Worm (Caenorhabditis elegans) whole organism, mixed stage, embryonic: ENCODE data around the gene nprt-1.

Source experiments
- M03D4.4 ChIP-seq: sonication (generic microtip); optimal IDR thresholded peaks from 2 replicates; lab custom pipeline; 2017; ENCODE audit warnings: mild to moderate bottlenecking, missing genetic modification characterization, missing compliant biosample characterization
- bed-3 ChIP-seq: fragments of 200-800 bp; sonication (Bioruptor generic); optimal IDR thresholded peaks from 3 replicates; lab custom pipeline; 2018; ENCODE audit warnings: mild to moderate bottlenecking, missing genetic modification characterization, moderate library complexity, missing compliant biosample characterization
- blmp-1 ChIP-seq: fragments of 150-350 bp; optimal IDR thresholded peaks from 2 replicates; lab custom pipeline; 2014; ENCODE audit warnings: missing biosample characterization, missing genetic modification characterization
- ceh-39 ChIP-seq: fragments of 150-350 bp; optimal IDR thresholded peaks from 2 replicates; lab custom pipeline; 2014; ENCODE audit warnings: missing biosample characterization, missing genetic modification characterization
- ceh-43 ChIP-seq: fragments of 200-800 bp; sonication (Bioruptor generic); optimal IDR thresholded peaks from 2 replicates; lab custom pipeline; 2018; ENCODE audit warnings: mild to moderate bottlenecking, missing genetic modification characterization, moderate library complexity, missing compliant biosample characterization
- ceh-83 ChIP-seq: fragments of 200-800 bp; sonication (Bioruptor generic); optimal IDR thresholded peaks from 2 replicates; lab custom pipeline; 2018; ENCODE audit warnings: mild to moderate bottlenecking, missing genetic modification characterization, missing compliant biosample characterization
- cnd-1 ChIP-seq: fragments of 200-800 bp; sonication (Bioruptor generic); optimal IDR thresholded peaks from 2 replicates; lab custom pipeline; 2018; ENCODE audit warnings: mild to moderate bottlenecking, missing genetic modification characterization, missing compliant biosample characterization
- drap-1 ChIP-seq: fragments of 200-800 bp; sonication (Bioruptor generic); optimal IDR thresholded peaks from 3 replicates; lab custom pipeline; 2018; ENCODE audit warnings: mild to moderate bottlenecking, missing genetic modification characterization, missing compliant biosample characterization
- elt-1 ChIP-seq: sonication (generic microtip); optimal IDR thresholded peaks from 2 replicates; lab custom pipeline; 2017; ENCODE audit warnings: missing genetic modification characterization, mild to moderate bottlenecking, missing compliant biosample characterization, antibody characterized with exemption, moderate library complexity, borderline replicate concordance; ENCODE audit not compliant: insufficient read depth
- flh-1 ChIP-seq: fragments of 200-800 bp; sonication (Bioruptor generic); optimal IDR thresholded peaks from 2 replicates; lab custom pipeline; 2018; ENCODE audit warnings: mild to moderate bottlenecking, missing genetic modification characterization, moderate library complexity, missing compliant biosample characterization
- ham-2 ChIP-seq: fragments of 200-800 bp; sonication (Bioruptor generic); optimal IDR thresholded peaks from 2 replicates; lab custom pipeline; 2018; ENCODE audit warnings: mild to moderate bottlenecking, missing genetic modification characterization, missing compliant biosample characterization
- hlh-1 ChIP-seq: fragments of 150-350 bp; optimal IDR thresholded peaks from 2 replicates; lab custom pipeline; 2014; ENCODE audit warnings: missing biosample characterization, missing genetic modification reagents, missing genetic modification characterization
- lin-13 ChIP-seq: fragments of 150-350 bp; optimal IDR thresholded peaks from 2 replicates; lab custom pipeline; 2014; ENCODE audit warnings: missing biosample characterization, missing genetic modification characterization
- lin-32 ChIP-seq: fragments of 200-800 bp; sonication (Bioruptor generic); optimal IDR thresholded peaks from 2 replicates; lab custom pipeline; 2018; ENCODE audit warnings: mild to moderate bottlenecking, missing genetic modification characterization, missing compliant biosample characterization
- lsy-2 ChIP-seq: fragments of 150-350 bp; optimal IDR thresholded peaks from 2 replicates; lab custom pipeline; 2014; ENCODE audit warnings: missing biosample characterization, missing genetic modification characterization
- mab-5 ChIP-seq: fragments of 150-350 bp; optimal IDR thresholded peaks from 2 replicates; lab custom pipeline; 2014; ENCODE audit warnings: missing biosample characterization, missing genetic modification characterization
- mep-1 ChIP-seq: fragments of 150-350 bp; optimal IDR thresholded peaks from 2 replicates; lab custom pipeline; 2017; ENCODE audit warnings: missing biosample characterization, missing genetic modification reagents, missing genetic modification characterization, inconsistent platforms
- mls-2 ChIP-seq: sonication (generic microtip); optimal IDR thresholded peaks from 2 replicates; lab custom pipeline; 2016; ENCODE audit warnings: mild to moderate bottlenecking, missing genetic modification characterization, moderate library complexity, missing compliant biosample characterization
- nhr-12 ChIP-seq: fragments of 150-350 bp; optimal IDR thresholded peaks from 2 replicates; lab custom pipeline; 2014; ENCODE audit warnings: missing biosample characterization, missing genetic modification characterization
- nhr-2 ChIP-seq: fragments of 150-350 bp; optimal IDR thresholded peaks from 2 replicates; lab custom pipeline; 2014; ENCODE audit warnings: missing biosample characterization, missing genetic modification characterization
- nhr-237 ChIP-seq: fragments of 150-350 bp; optimal IDR thresholded peaks from 2 replicates; lab custom pipeline; 2014; ENCODE audit warnings: missing biosample characterization, missing genetic modification characterization
- nhr-28 ChIP-seq: fragments of 150-350 bp; optimal IDR thresholded peaks from 2 replicates; lab custom pipeline; 2014; ENCODE audit warnings: missing biosample characterization, missing genetic modification characterization
- nhr-76 ChIP-seq: sonication (generic microtip); optimal IDR thresholded peaks from 2 replicates; lab custom pipeline; 2017; ENCODE audit warnings: missing biosample characterization, missing genetic modification characterization
- pha-4 ChIP-seq: fragments of 150-350 bp; optimal IDR thresholded peaks from 2 replicates; lab custom pipeline; 2018; ENCODE audit warnings: missing biosample characterization, missing genetic modification reagents, missing genetic modification characterization
- sem-2 ChIP-seq: fragments of 200-800 bp; sonication (Bioruptor generic); optimal IDR thresholded peaks from 2 replicates; lab custom pipeline; 2018; ENCODE audit warnings: mild to moderate bottlenecking, missing genetic modification characterization, missing compliant biosample characterization
- sptf-1 ChIP-seq: sonication (generic microtip); optimal IDR thresholded peaks from 2 replicates; lab custom pipeline; 2017; ENCODE audit warnings: mild to moderate bottlenecking, missing genetic modification characterization, moderate library complexity, missing compliant biosample characterization
- tbx-8 ChIP-seq: fragments of 200-800 bp; sonication (Bioruptor generic); optimal IDR thresholded peaks from 2 replicates; lab custom pipeline; 2018; ENCODE audit warnings: mild to moderate bottlenecking, missing genetic modification characterization, moderate library complexity, missing compliant biosample characterization
- unc-120 ChIP-seq: sonication (generic microtip); optimal IDR thresholded peaks from 2 replicates; lab custom pipeline; 2017; ENCODE audit warnings: missing genetic modification characterization, missing compliant biosample characterization; ENCODE audit not compliant: poor library complexity, severe bottlenecking
- unc-39 ChIP-seq: fragments of 150-350 bp; optimal IDR thresholded peaks from 2 replicates; lab custom pipeline; 2014; ENCODE audit warnings: missing biosample characterization, missing genetic modification characterization
- unc-62 ChIP-seq: fragments of 150-350 bp; optimal IDR thresholded peaks from 2 replicates; lab custom pipeline; 2014; ENCODE audit warnings: missing biosample characterization, missing genetic modification reagents, missing genetic modification characterization
- zip-8 ChIP-seq: fragments of 150-350 bp; optimal IDR thresholded peaks from 2 replicates; lab custom pipeline; 2014; ENCODE audit warnings: missing biosample characterization, missing genetic modification characterization
- ztf-11 ChIP-seq: fragments of 150-350 bp; optimal IDR thresholded peaks from 2 replicates; lab custom pipeline; 2014; ENCODE audit warnings: missing biosample characterization, missing genetic modification characterization

nprt-1 gene

DNA sequence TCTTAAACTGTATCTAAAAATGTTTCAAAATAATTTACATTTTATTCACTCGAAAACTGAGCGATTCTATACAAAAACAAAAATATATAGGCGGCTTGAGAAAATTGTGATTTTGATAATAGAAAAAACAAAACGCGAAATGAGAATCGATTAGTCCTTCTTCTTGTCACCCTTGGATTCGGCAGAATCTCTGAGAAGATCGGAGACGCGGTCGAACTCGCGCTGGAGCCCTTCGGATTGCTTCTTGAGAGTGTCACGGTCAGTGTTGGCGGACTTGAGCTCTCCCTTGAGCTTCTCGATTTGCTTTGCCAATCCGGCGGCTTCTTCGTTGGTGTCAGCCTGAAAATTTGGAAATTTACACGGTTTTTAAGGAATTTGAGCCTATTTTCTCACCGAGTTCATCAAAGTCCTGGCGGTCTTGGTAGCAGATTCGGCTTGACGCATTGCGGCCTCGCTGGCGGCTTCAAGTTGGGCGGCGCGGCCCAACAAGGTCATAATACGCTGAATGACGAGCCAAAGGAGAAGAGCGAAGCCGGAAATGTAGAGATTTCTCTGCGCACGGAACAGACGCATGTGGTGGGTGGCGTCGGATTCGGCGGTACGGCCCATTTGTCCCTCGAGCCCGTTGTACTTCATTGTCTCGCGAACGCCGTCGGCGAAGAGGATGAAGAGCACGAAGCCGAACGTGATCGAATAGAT is 1.4 kb upstream of the nprt-1 start:
- TF ChIP-seq elt-1 (tag; lab: Kevin White, UChicago): no peak
- no peak for TF ChIP-seq nhr-28
- no peak for TF ChIP-seq unc-120 (tag; lab: Kevin White, UChicago)
- TF ChIP-seq lin-13 (tag; lab: Kevin White, UChicago): no peak
- no peak for TF ChIP-seq unc-62 (GFP tag; lab: Kevin White, UChicago)
- TF ChIP-seq bed-3 (GFP tag; lab: Kevin White, UChicago): no peak
- no peak for TF ChIP-seq flh-1
- TF ChIP-seq tbx-8 (GFP tag; lab: Kevin White, UChicago): no peak
- no peak for TF ChIP-seq nhr-2 (tag; lab: Kevin White, UChicago)
- TF ChIP-seq nhr-76 (tag; lab: Kevin White, UChicago): no peak
- no peak for TF ChIP-seq pha-4 (tag; lab: Kevin White, UChicago)
- no peak for TF ChIP-seq nhr-237 (tag; lab: Kevin White, UChicago)
- TF ChIP-seq, all 35 proteins: peak for 0

ce11 chrIV:2888496-2889101 is 1.7 kb downstream of the nprt-1 start:
- TF ChIP-seq unc-62 (GFP tag; lab: Kevin White, UChicago) (no peak), nhr-237 (tag; lab: Kevin White, UChicago) (no peak), nhr-2 (tag; lab: Kevin White, UChicago) (no peak), nhr-76 (tag; lab: Kevin White, UChicago) (no peak), M03D4.4 (tag; lab: Kevin White, UChicago) (no peak), blmp-1 (tag; lab: Kevin White, UChicago) (no peak), ceh-39 (no peak), nhr-12 (tag; lab: Kevin White, UChicago) (no peak)

DNA sequence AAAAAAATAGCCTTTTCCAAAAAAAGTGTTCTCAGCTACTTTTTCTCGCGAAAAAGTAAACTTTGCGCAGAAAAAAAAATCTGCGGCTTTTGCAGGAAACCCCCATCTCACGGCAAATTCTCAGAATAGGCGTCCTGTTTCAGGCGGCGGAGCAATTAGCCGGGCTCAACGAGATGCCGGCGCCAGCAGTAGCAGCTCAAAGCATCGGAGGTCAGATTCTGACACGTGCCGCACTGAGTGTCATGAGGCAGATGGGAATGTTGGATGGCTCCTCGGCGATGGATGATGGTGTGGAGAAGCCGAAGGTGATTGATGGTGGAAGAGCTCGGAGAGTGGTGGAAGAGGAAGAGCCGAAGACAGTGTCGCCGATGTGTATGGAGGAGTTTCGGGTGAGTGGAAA is 3.0 kb downstream of the nprt-1 start:
- TF ChIP-seq ceh-39 (no peak), cnd-1 (tag; lab: Kevin White, UChicago) (no peak), tbx-8 (GFP tag; lab: Kevin White, UChicago) (no peak), ceh-83 (GFP tag; lab: Kevin White, UChicago) (no peak), unc-39 (tag; lab: Kevin White, UChicago) (no peak), ham-2 (no peak), nhr-2 (tag; lab: Kevin White, UChicago) (no peak), unc-120 (tag; lab: Kevin White, UChicago) (no peak), sem-2 (GFP tag; lab: Kevin White, UChicago) (no peak), mab-5 (tag; lab: Kevin White, UChicago) (no peak), bed-3 (GFP tag; lab: Kevin White, UChicago) (no peak), lsy-2 (tag; lab: Kevin White, UChicago) (no peak), zip-8 (tag; lab: Kevin White, UChicago) (no peak), blmp-1 (tag; lab: Kevin White, UChicago) (no peak), sptf-1 (no peak), mls-2 (tag; lab: Kevin White, UChicago) (no peak)

DNA sequence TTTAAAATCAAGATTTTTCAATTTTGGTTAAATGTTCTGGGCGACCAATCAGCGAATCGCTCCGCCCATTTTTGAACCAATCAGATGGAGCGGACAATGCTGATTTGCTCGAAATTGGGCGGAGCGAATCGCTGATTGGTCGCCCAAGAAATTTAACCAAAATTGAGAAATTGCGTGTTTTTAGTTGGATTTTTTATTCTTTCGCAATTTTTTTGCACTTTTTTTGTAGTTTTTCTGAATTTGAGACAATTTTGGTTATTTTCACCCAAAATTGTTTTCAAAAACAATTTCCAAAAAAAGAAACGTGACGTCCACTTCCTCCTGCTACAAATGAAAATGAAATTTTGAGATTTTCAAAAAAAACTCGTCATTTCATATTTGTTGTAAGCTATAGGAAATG is 3.6 kb downstream of the nprt-1 start, which contains the start of gene dml-1:
Gene dml-1 (plus strand): TSS at position 301 of the 400 bp plus-strand sequence.
- TF ChIP-seq nhr-76 (tag; lab: Kevin White, UChicago) (no peak), elt-1 (tag; lab: Kevin White, UChicago) (no peak), ceh-43 (GFP tag; lab: Kevin White, UChicago) (no peak), pha-4 (tag; lab: Kevin White, UChicago) (no peak), ceh-39 (no peak), ztf-11 (no peak), drap-1 (GFP tag; lab: Kevin White, UChicago) (no peak), sem-2 (GFP tag; lab: Kevin White, UChicago) (no peak), nhr-237 (tag; lab: Kevin White, UChicago) (no peak), lin-32 (GFP tag; lab: Kevin White, UChicago) (no peak), nhr-2 (tag; lab: Kevin White, UChicago) (no peak), mep-1 (tag; lab: Kevin White, UChicago) (no peak), mls-2 (tag; lab: Kevin White, UChicago) (no peak), hlh-1 (tag; lab: Kevin White, UChicago) (no peak), nhr-28 (no peak), flh-1 (no peak)
